Fruit fly (Drosophila melanogaster) whole organism, prepupa: ENCODE measurements around the gene Girdin.

ENCODE experiments used
- Blimp-1 ChIP-seq: fragments of 200-800 bp; sonication (Bioruptor generic); optimal IDR thresholded peaks from 3 replicates; lab custom pipeline; 2017; ENCODE audit warnings: missing biosample characterization, missing genetic modification characterization, mild to moderate bottlenecking, moderate library complexity, missing genetic modification reagents
- CG10631 ChIP-seq: fragments of 200-800 bp; sonication (Bioruptor generic); optimal IDR thresholded peaks from 2 replicates; lab custom pipeline; 2016; ENCODE audit warnings: missing biosample characterization, missing genetic modification characterization
- CG10669 ChIP-seq: fragments of 200-800 bp; sonication (Bioruptor generic); optimal IDR thresholded peaks from 3 replicates; lab custom pipeline; 2018; ENCODE audit warnings: missing biosample characterization, mild to moderate bottlenecking, missing genetic modification characterization, moderate library complexity
- CG11294 ChIP-seq: fragments of 200-800 bp; sonication (Bioruptor generic); IDR thresholded peaks from 2 replicates; pipeline ENCODE4 v1.3.6; 2022; ENCODE audit warnings: missing biosample characterization, missing genetic modification characterization
- CG11762 ChIP-seq: fragments of 200-800 bp; sonication (Bioruptor generic); optimal IDR thresholded peaks from 3 replicates; lab custom pipeline; 2016; ENCODE audit warnings: missing biosample characterization, missing genetic modification characterization; ENCODE audit not compliant: insufficient read depth
- CG11902 ChIP-seq: fragments of 200-800 bp; sonication (Bioruptor generic); optimal IDR thresholded peaks from 3 replicates; lab custom pipeline; 2016; ENCODE audit warnings: missing biosample characterization, missing genetic modification characterization
- CG15336 ChIP-seq: fragments of 200-800 bp; sonication (Bioruptor generic); IDR thresholded peaks from 2 replicates; pipeline ENCODE4 v1.3.6; 2022; ENCODE audit warnings: missing biosample characterization, missing genetic modification characterization
- CG1621 ChIP-seq: fragments of 200-800 bp; sonication (Bioruptor generic); optimal IDR thresholded peaks from 3 replicates; lab custom pipeline; 2018; ENCODE audit warnings: missing biosample characterization, mild to moderate bottlenecking, missing genetic modification characterization
- CG16779 ChIP-seq: fragments of 200-800 bp; sonication (Bioruptor generic); optimal IDR thresholded peaks from 3 replicates; lab custom pipeline; 2017; ENCODE audit warnings: missing biosample characterization, mild to moderate bottlenecking, missing genetic modification characterization
- CG3032 ChIP-seq: fragments of 200-800 bp; optimal IDR thresholded peaks from 2 replicates; lab custom pipeline; 2019; ENCODE audit warnings: missing biosample characterization, mild to moderate bottlenecking, missing genetic modification characterization, moderate library complexity
- CG31627 ChIP-seq: fragments of 200-800 bp; sonication (Bioruptor generic); optimal IDR thresholded peaks from 3 replicates; lab custom pipeline; 2016; ENCODE audit warnings: missing biosample characterization, missing genetic modification characterization
- CG32006 ChIP-seq: fragments of 200-800 bp; sonication (Bioruptor generic); optimal IDR thresholded peaks from 3 replicates; lab custom pipeline; 2017; ENCODE audit warnings: missing biosample characterization, mild to moderate bottlenecking, missing genetic modification characterization
- CG3919 ChIP-seq: fragments of 200-800 bp; sonication (Bioruptor generic); optimal IDR thresholded peaks from 3 replicates; lab custom pipeline; 2016; ENCODE audit warnings: missing biosample characterization, missing genetic modification characterization
- CG6163 ChIP-seq: fragments of 200-800 bp; sonication (Bioruptor generic); IDR thresholded peaks from 3 replicates; pipeline ENCODE4 v1.3.6; 2022; ENCODE audit warnings: missing biosample characterization, missing genetic modification characterization
- CG6276 ChIP-seq: fragments of 200-800 bp; sonication (Bioruptor generic); optimal IDR thresholded peaks from 2 replicates; lab custom pipeline; 2017; ENCODE audit warnings: missing biosample characterization, mild to moderate bottlenecking, missing genetic modification characterization
- CG6792 ChIP-seq: fragments of 200-800 bp; sonication (Bioruptor generic); optimal IDR thresholded peaks from 3 replicates; lab custom pipeline; 2016; ENCODE audit warnings: missing biosample characterization, missing genetic modification characterization
- CG6808 ChIP-seq: fragments of 200-800 bp; sonication (Bioruptor generic); optimal IDR thresholded peaks from 3 replicates; lab custom pipeline; 2017; ENCODE audit warnings: missing biosample characterization, missing genetic modification characterization, mild to moderate bottlenecking, moderate library complexity, missing genetic modification reagents
- CG6854 ChIP-seq: fragments of 200-800 bp; sonication (Bioruptor generic); optimal IDR thresholded peaks from 2 replicates; lab custom pipeline; 2017; ENCODE audit warnings: missing biosample characterization, mild to moderate bottlenecking, missing genetic modification characterization
- CG7368 ChIP-seq: fragments of 200-800 bp; sonication (Bioruptor generic); optimal IDR thresholded peaks from 3 replicates; lab custom pipeline; 2016; ENCODE audit warnings: missing biosample characterization, missing genetic modification characterization
- CG8319 ChIP-seq: fragments of 200-800 bp; sonication (Bioruptor generic); optimal IDR thresholded peaks from 3 replicates; lab custom pipeline; 2016; ENCODE audit warnings: missing biosample characterization, missing genetic modification characterization
- CG8632 ChIP-seq: fragments of 200-800 bp; sonication (Bioruptor generic); optimal IDR thresholded peaks from 3 replicates; lab custom pipeline; 2016; ENCODE audit warnings: missing biosample characterization, missing genetic modification characterization
- CG9139 ChIP-seq: fragments of 200-800 bp; sonication (Bioruptor generic); optimal IDR thresholded peaks from 3 replicates; lab custom pipeline; 2017; ENCODE audit warnings: missing biosample characterization, mild to moderate bottlenecking, missing genetic modification characterization
- Eip75B ChIP-seq: fragments of 200-800 bp; sonication (Bioruptor generic); optimal IDR thresholded peaks from 3 replicates; lab custom pipeline; 2016; ENCODE audit warnings: missing biosample characterization, missing genetic modification characterization
- Eip78C ChIP-seq: fragments of 200-800 bp; sonication (Bioruptor generic); peaks from one replicate; lab custom pipeline; 2016; ENCODE audit warnings: missing biosample characterization, missing genetic modification characterization
- Eip93F ChIP-seq: fragments of 200-800 bp; sonication (Bioruptor generic); optimal IDR thresholded peaks from 2 replicates; lab custom pipeline; 2016; ENCODE audit warnings: missing biosample characterization, mild to moderate bottlenecking, missing genetic modification characterization
- Ets21C ChIP-seq: fragments of 200-800 bp; sonication (Bioruptor generic); optimal IDR thresholded peaks from 3 replicates; lab custom pipeline; 2016; ENCODE audit warnings: missing biosample characterization, missing genetic modification characterization
- Ets96B ChIP-seq: fragments of 200-800 bp; optimal IDR thresholded peaks from 2 replicates; lab custom pipeline; 2019; ENCODE audit warnings: missing biosample characterization, mild to moderate bottlenecking, missing genetic modification characterization, moderate library complexity
- Gug ChIP-seq: fragments of 200-800 bp; sonication (Bioruptor generic); IDR thresholded peaks from 2 replicates; pipeline ENCODE4 v1.3.6; 2022; ENCODE audit warnings: missing biosample characterization, missing genetic modification characterization
- Hr4 ChIP-seq: fragments of 200-800 bp; sonication (Bioruptor generic); optimal IDR thresholded peaks from 3 replicates; lab custom pipeline; 2016; ENCODE audit warnings: missing biosample characterization, missing genetic modification characterization
- Lpt ChIP-seq: fragments of 200-800 bp; sonication (Bioruptor generic); optimal IDR thresholded peaks from 3 replicates; lab custom pipeline; 2016; ENCODE audit warnings: missing biosample characterization, missing genetic modification characterization
- Smox ChIP-seq: fragments of 200-800 bp; sonication (Bioruptor generic); optimal IDR thresholded peaks from 3 replicates; lab custom pipeline; 2016; ENCODE audit warnings: missing biosample characterization, missing genetic modification characterization
- Sox102F ChIP-seq: fragments of 200-800 bp; sonication (Bioruptor generic); optimal IDR thresholded peaks from 2 replicates; lab custom pipeline; 2016; ENCODE audit warnings: missing biosample characterization, mild to moderate bottlenecking, missing genetic modification characterization
- Sox14 ChIP-seq: fragments of 200-800 bp; sonication (Bioruptor generic); optimal IDR thresholded peaks from 3 replicates; lab custom pipeline; 2016; ENCODE audit warnings: missing biosample characterization, missing genetic modification characterization
- Sox15 ChIP-seq: fragments of 200-800 bp; sonication (Bioruptor generic); optimal IDR thresholded peaks from 3 replicates; lab custom pipeline; 2016; ENCODE audit warnings: missing biosample characterization, missing genetic modification characterization
- achi ChIP-seq: fragments of 200-800 bp; sonication (Bioruptor generic); optimal IDR thresholded peaks from 3 replicates; lab custom pipeline; 2016; ENCODE audit warnings: missing biosample characterization, missing genetic modification characterization
- acj6 ChIP-seq: fragments of 200-800 bp; sonication (Bioruptor generic); optimal IDR thresholded peaks from 3 replicates; lab custom pipeline; 2016; ENCODE audit warnings: missing biosample characterization, missing genetic modification characterization
- cyc ChIP-seq: fragments of 200-800 bp; sonication (Bioruptor generic); optimal IDR thresholded peaks from 3 replicates; lab custom pipeline; 2016; ENCODE audit warnings: missing biosample characterization, missing genetic modification characterization
- dac ChIP-seq: fragments of 200-800 bp; sonication (Bioruptor generic); optimal IDR thresholded peaks from 2 replicates; lab custom pipeline; 2017; ENCODE audit warnings: missing biosample characterization, mild to moderate bottlenecking, missing genetic modification characterization
- dsx ChIP-seq: fragments of 200-800 bp; optimal IDR thresholded peaks from 3 replicates; lab custom pipeline; 2019; ENCODE audit warnings: missing biosample characterization, mild to moderate bottlenecking, missing genetic modification characterization, moderate library complexity; ENCODE audit not compliant: poor library complexity, severe bottlenecking
- eg ChIP-seq: fragments of 200-800 bp; sonication (Bioruptor generic); IDR thresholded peaks from 3 replicates; pipeline ENCODE4 v1.3.6; 2022; ENCODE audit warnings: missing biosample characterization, missing genetic modification characterization
- esn ChIP-seq: fragments of 200-800 bp; sonication (Bioruptor generic); optimal IDR thresholded peaks from 2 replicates; lab custom pipeline; 2016; ENCODE audit warnings: missing biosample characterization, mild to moderate bottlenecking, missing genetic modification characterization, moderate library complexity
- fd59A ChIP-seq: fragments of 200-800 bp; sonication (Bioruptor generic); optimal IDR thresholded peaks from 2 replicates; lab custom pipeline; 2017; ENCODE audit warnings: missing biosample characterization, mild to moderate bottlenecking, missing genetic modification characterization, missing genetic modification reagents
- fkh ChIP-seq: fragments of 200-800 bp; sonication (Bioruptor generic); optimal IDR thresholded peaks from 3 replicates; lab custom pipeline; 2017; ENCODE audit warnings: missing biosample characterization, mild to moderate bottlenecking, missing genetic modification characterization, moderate library complexity
- lz ChIP-seq: fragments of 200-800 bp; sonication (Bioruptor generic); optimal IDR thresholded peaks from 3 replicates; lab custom pipeline; 2016; ENCODE audit warnings: missing biosample characterization, missing genetic modification characterization
- net ChIP-seq: fragments of 200-800 bp; sonication (Bioruptor generic); optimal IDR thresholded peaks from 3 replicates; lab custom pipeline; 2016; ENCODE audit warnings: missing biosample characterization, missing genetic modification characterization
- pdm3 ChIP-seq: fragments of 200-800 bp; sonication (Bioruptor generic); optimal IDR thresholded peaks from 3 replicates; lab custom pipeline; 2016; ENCODE audit warnings: missing biosample characterization, missing genetic modification characterization
- salr ChIP-seq, 2 experiments: fragments of 200-800 bp; sonication (Bioruptor generic); optimal IDR thresholded peaks; 3 replicates each; lab custom pipeline; 2016 to 2018; ENCODE audit warnings: missing biosample characterization in 2 of 2, missing genetic modification characterization in 2 of 2, mild to moderate bottlenecking in 1 of 2
- spab ChIP-seq: fragments of 200-800 bp; sonication (Bioruptor generic); optimal IDR thresholded peaks from 2 replicates; lab custom pipeline; 2017; ENCODE audit warnings: missing biosample characterization, mild to moderate bottlenecking, missing genetic modification characterization, missing genetic modification reagents
- ss ChIP-seq, 2 experiments: fragments of 200-800 bp; sonication (Bioruptor generic); optimal IDR thresholded peaks; 2 replicates in 1 of 2; 3 replicates in 1 of 2; lab custom pipeline; 2017 to 2018; ENCODE audit warnings: mild to moderate bottlenecking in 2 of 2, missing biosample characterization in 2 of 2, missing genetic modification characterization in 2 of 2, moderate library complexity in 1 of 2
- svp ChIP-seq: fragments of 200-800 bp; sonication (Bioruptor generic); peaks from one replicate; lab custom pipeline; 2016; ENCODE audit warnings: missing biosample characterization, missing genetic modification characterization
- topi ChIP-seq: fragments of 200-800 bp; sonication (Bioruptor generic); optimal IDR thresholded peaks from 3 replicates; lab custom pipeline; 2016; ENCODE audit warnings: missing biosample characterization, missing genetic modification characterization
- vri ChIP-seq: fragments of 200-800 bp; sonication (Bioruptor generic); optimal IDR thresholded peaks from 3 replicates; lab custom pipeline; 2016; ENCODE audit warnings: missing biosample characterization, mild to moderate bottlenecking, missing genetic modification characterization

Gene Girdin

DNA sequence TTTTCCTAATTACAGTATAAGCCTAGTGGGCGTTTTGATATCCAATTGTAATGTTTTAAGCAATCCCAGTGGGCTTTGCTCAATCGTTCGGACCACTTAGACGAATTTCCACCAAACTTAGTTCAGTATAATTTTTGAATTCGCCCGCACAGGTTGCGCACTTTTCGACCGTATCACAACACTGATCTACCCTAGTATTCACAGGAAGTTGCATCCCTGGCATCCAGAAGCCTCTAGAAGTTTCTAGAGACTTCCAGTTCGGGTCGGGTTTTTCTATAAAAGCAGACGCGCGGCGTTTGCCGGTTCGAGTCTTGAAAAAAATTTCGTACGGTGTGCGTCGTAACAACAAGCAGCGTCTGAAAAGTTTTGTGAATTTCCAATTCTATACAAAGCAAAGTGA lies 14.2 kb downstream of the Girdin start, which contains the start of gene Hsp83:
Hsp83 (plus strand) TSS at position 58 of the 400 bp plus-strand sequence.
- TF ChIP-seq Eip93F (GFP tag; lab: Kevin White, UChicago), result peak; percentile 89
- TF ChIP-seq Gug, result peak; percentile 70
- peak; percentile 72 for TF ChIP-seq CG15336
- peak; percentile 97 for TF ChIP-seq CG6163 (GFP tag; lab: Robert Waterston, UW)
- peak; percentile 89 for TF ChIP-seq CG1621
- peak; percentile 83 for TF ChIP-seq CG31627 (GFP tag; lab: Kevin White, UChicago)
- peak; percentile 91 for TF ChIP-seq Blimp-1 (GFP tag; lab: Kevin White, UChicago)
- peak; percentile 98 for TF ChIP-seq vri (GFP tag; lab: Kevin White, UChicago)
- peak; percentile 94 for TF ChIP-seq eg (GFP tag; lab: Robert Waterston, UW)
- peak; percentile 98 for TF ChIP-seq ss (GFP tag; optimal IDR thresholded peaks at IDR 0.05; lab: Kevin White, UChicago)
- peak; percentile 68 for TF ChIP-seq Ets96B (tag; lab: Kevin White, UChicago)
- peak; percentile 97 for TF ChIP-seq esn (GFP tag; lab: Kevin White, UChicago)
- TF ChIP-seq CG8632 (GFP tag; lab: Kevin White, UChicago), result peak; percentile 92
- TF ChIP-seq Eip78C, result peak; percentile 99
- TF ChIP-seq CG11902 (GFP tag; lab: Kevin White, UChicago), result peak; percentile 34
- TF ChIP-seq Smox (GFP tag; lab: Kevin White, UChicago), result peak; percentile 88
- peak; percentile 96 for TF ChIP-seq CG7368 (GFP tag; lab: Kevin White, UChicago)
- TF ChIP-seq pdm3, result peak; percentile 88
- peak; percentile 100 for TF ChIP-seq CG6854 (GFP tag; lab: Kevin White, UChicago)
- TF ChIP-seq CG10669 (GFP tag; lab: Kevin White, UChicago), result peak; percentile 90
- no peak for TF ChIP-seq CG6276 (GFP tag; lab: Kevin White, UChicago)
- TF ChIP-seq Lpt (GFP tag; lab: Kevin White, UChicago), result peak; percentile 32
- peak; percentile 53; the same call in 1 of the 2 replicates for TF ChIP-seq CG11294 (GFP tag; lab: Robert Waterston, UW)
- peak; percentile 77 for TF ChIP-seq dsx (GFP tag; lab: Kevin White, UChicago)
- TF ChIP-seq svp, result no peak
- TF ChIP-seq Sox14, result peak; percentile 84
- TF ChIP-seq salr (GFP tag; optimal IDR thresholded peaks at IDR 0.05; lab: Kevin White, UChicago), result peak; percentile 3 to 90
- peak; percentile 96 for TF ChIP-seq CG3919 (GFP tag; lab: Kevin White, UChicago)
- peak; percentile 92 for TF ChIP-seq topi (GFP tag; lab: Kevin White, UChicago)
- peak; percentile 82 for TF ChIP-seq CG11762
- TF ChIP-seq net (GFP tag; lab: Kevin White, UChicago), result peak; percentile 96
- peak; percentile 90 for TF ChIP-seq cyc (GFP tag; lab: Kevin White, UChicago)
- peak; percentile 77 for TF ChIP-seq CG10631 (GFP tag; lab: Kevin White, UChicago)
- TF ChIP-seq CG6808, result peak; percentile 93
- TF ChIP-seq CG16779 (tag; lab: Kevin White, UChicago), result peak; percentile 98
- peak; percentile 68 for TF ChIP-seq dac
- TF ChIP-seq Ets21C, result peak; percentile 76
- peak; percentile 95 for TF ChIP-seq Eip75B
- TF ChIP-seq CG3032 (tag; lab: Kevin White, UChicago), result peak; percentile 82
- peak; percentile 93 for TF ChIP-seq lz (GFP tag; lab: Kevin White, UChicago)
- TF ChIP-seq CG6792, result peak; percentile 90
- peak; percentile 79 for TF ChIP-seq spab
- TF ChIP-seq fd59A (GFP tag; lab: Kevin White, UChicago), result peak; percentile 85
- peak; percentile 98 for TF ChIP-seq CG9139 (GFP tag; lab: Kevin White, UChicago)
- peak; percentile 85 for TF ChIP-seq acj6 (GFP tag; lab: Kevin White, UChicago)
- peak; percentile 18 for TF ChIP-seq Sox15 (GFP tag; lab: Kevin White, UChicago)
- peak; percentile 72 for TF ChIP-seq Hr4 (GFP tag; lab: Kevin White, UChicago)
- peak; percentile 88 for TF ChIP-seq achi (GFP tag; lab: Kevin White, UChicago)
- peak; percentile 89 for TF ChIP-seq CG8319 (GFP tag; lab: Kevin White, UChicago)
- TF ChIP-seq CG32006 (GFP tag; lab: Kevin White, UChicago), result peak; percentile 69
- TF ChIP-seq fkh, result peak; percentile 82
- peak; percentile 98 for TF ChIP-seq Sox102F (GFP tag; lab: Kevin White, UChicago)
